Worm (Caenorhabditis elegans) whole organism, L4 larva: ENCODE data around the gene ham-3.

Source experiments
- R02D3.7 ChIP-seq: fragments of 150-350 bp; sonication (generic microtip); optimal IDR thresholded peaks from 3 replicates; lab custom pipeline; 2014; ENCODE audit warnings: missing biosample characterization, missing genetic modification characterization
- T20F7.1 ChIP-seq: fragments of 200-800 bp; sonication (Bioruptor generic); optimal IDR thresholded peaks from 2 replicates; lab custom pipeline; 2018; ENCODE audit warnings: mild to moderate bottlenecking, missing genetic modification characterization, missing compliant biosample characterization
- ZK546.5 ChIP-seq, 2 experiments: sonication (generic microtip); optimal IDR thresholded peaks; 2 replicates each; lab custom pipeline; 2017; ENCODE audit warnings: missing biosample characterization in 2 of 2, missing genetic modification characterization in 2 of 2
- ama-1 ChIP-seq: fragments of 150-350 bp; optimal IDR thresholded peaks from 2 replicates; lab custom pipeline; 2014; ENCODE audit warnings: inconsistent platforms, mixed read lengths
- daf-19 ChIP-seq: fragments of 200-800 bp; sonication (Bioruptor generic); conservative IDR thresholded peaks from 2 replicates; pipeline ENCODE4 v1.3.6; 2022; ENCODE audit warnings: missing genetic modification characterization, missing compliant biosample characterization
- lin-1 ChIP-seq: fragments of 200-800 bp; sonication (Bioruptor generic); IDR thresholded peaks from 2 replicates; pipeline ENCODE4 v1.3.6; 2022; ENCODE audit warnings: missing genetic modification reagents, missing genetic modification characterization, missing compliant biosample characterization
- madf-9 ChIP-seq: fragments of 200-800 bp; sonication (Bioruptor generic); conservative IDR thresholded peaks from 2 replicates; pipeline ENCODE4 v1.3.6; 2022; ENCODE audit warnings: missing genetic modification reagents, missing genetic modification characterization, missing compliant biosample characterization
- nhr-11 ChIP-seq: fragments of 150-350 bp; optimal IDR thresholded peaks from 2 replicates; lab custom pipeline; 2014; ENCODE audit warnings: missing biosample characterization, missing genetic modification characterization
- nhr-6 ChIP-seq: fragments of 150-350 bp; optimal IDR thresholded peaks from 2 replicates; lab custom pipeline; 2014; ENCODE audit warnings: missing biosample characterization, missing genetic modification characterization
- spr-3 ChIP-seq: fragments of 200-800 bp; sonication (Bioruptor generic); optimal IDR thresholded peaks from 2 replicates; lab custom pipeline; 2018; ENCODE audit warnings: mild to moderate bottlenecking, missing genetic modification characterization, missing compliant biosample characterization
- unc-62 ChIP-seq, 3 experiments: fragments of 150-350 bp in 1 of 3; sonication (generic microtip); optimal IDR thresholded peaks in 2 of 3; peaks in 1 of 3; 1 replicate in 1 of 3; 2 replicates in 2 of 3; lab custom pipeline; 2014 to 2017; ENCODE audit warnings: missing biosample characterization in 3 of 3, missing genetic modification characterization in 3 of 3, missing genetic modification reagents in 3 of 3, missing genotype in 1 of 3
- zip-2 ChIP-seq: fragments of 150-350 bp; optimal IDR thresholded peaks from 2 replicates; lab custom pipeline; 2014; ENCODE audit warnings: missing biosample characterization, missing genetic modification characterization

DNA sequence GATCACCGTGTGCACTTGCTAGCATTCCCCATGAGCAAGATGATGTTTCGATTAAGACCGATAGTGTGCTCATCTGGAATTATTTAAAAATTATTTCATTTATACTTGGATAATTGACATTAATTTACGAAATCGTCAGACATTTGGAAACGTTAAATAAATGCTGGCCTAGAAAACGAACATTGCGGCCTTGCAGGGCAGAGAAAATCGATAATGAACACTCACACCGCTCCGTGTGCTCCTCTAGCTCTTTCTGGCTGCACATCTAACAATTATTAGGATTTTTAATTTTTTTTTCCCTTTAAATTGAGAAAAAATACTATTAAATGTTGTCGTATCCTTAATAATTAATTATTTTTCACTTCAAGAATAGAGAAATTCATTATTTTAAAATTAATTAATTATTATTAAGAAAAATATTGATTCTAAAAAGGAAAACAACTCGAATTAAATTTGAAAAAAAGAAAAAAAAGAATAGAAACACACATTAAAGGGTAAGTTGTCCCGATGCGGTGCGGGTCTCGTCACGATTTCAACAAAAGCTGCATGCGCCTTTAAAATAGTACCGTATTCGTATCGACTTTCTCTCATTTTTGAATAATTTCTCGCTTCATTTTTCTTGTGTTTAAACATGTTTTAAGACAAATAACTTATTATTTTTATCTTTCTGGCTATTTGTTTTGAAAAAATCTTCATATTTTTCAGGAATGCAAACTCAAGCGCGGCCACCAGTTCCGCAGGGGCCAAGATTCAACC is at the start of gene ham-3, which contains the start of gene gtf-2H3:
- no peak for TF ChIP-seq unc-62 (GFP tag; optimal IDR thresholded peaks at IDR 0.05 in 1 of 2; lab: Kevin White, UChicago)
- TF ChIP-seq unc-62 (tag; optimal IDR thresholded peaks at IDR 0.05; lab: Kevin White, UChicago), result no peak
- no peak for TF ChIP-seq spr-3 (GFP tag; lab: Kevin White, UChicago)
- TF ChIP-seq zip-2, result no peak
- no peak for TF ChIP-seq nhr-11 (tag; lab: Kevin White, UChicago)
- no peak for TF ChIP-seq ZK546.5 (tag; optimal IDR thresholded peaks at IDR 0.05; lab: Kevin White, UChicago)
- no peak for TF ChIP-seq T20F7.1 (GFP tag; lab: Kevin White, UChicago)
- no peak for TF ChIP-seq nhr-6 (tag; lab: Kevin White, UChicago)
- TF ChIP-seq R02D3.7 (tag; lab: Kevin White, UChicago), result no peak
- TF ChIP-seq daf-19 (GFP tag; lab: Robert Waterston, UW), result no peak
- no peak for TF ChIP-seq ama-1 (lab: Kevin White, UChicago)
- TF ChIP-seq lin-1 (GFP tag; lab: Robert Waterston, UW), result no peak
- no peak for TF ChIP-seq madf-9
